Worm (Caenorhabditis elegans): ENCODE data around the gene lys-4.

DNA sequence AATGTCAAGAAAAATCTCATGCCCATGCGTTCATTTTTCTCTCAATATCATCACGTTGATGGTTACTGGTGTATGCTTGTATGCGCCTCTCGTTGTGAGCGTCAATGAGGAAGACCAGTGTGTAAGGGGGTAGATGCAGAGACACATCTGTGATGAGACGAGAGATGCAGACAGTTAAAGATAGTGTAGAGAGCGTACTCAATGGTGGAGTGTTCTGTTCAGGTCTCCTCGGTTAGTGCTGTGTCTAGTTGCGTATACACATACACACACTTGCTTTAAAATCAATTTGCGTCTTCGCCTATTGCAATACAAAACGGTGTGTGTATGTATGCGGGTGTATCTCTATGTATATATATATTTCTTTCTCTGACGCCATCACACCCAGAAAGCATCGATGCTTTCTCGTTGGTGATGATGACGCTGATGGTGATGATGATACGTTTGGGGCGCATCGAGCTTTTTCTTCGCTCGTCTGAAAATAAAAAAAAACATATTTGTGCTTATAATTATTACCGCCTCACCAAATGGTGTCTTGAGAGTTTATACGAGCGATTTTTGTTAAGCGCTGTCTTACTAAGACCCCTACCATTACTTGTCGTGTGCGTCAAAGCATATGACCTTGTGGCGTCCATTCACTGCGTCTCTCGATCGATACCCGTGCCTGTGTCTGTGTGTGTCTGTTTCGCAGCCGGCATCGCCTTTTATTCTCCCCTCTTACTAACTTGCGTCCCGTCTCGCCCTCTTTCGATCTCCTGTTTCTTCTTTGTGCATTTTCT, 29.4 kb downstream of the lys-4 start, which contains the start of gene F40F11.3:
- no peak for TF ChIP-seq set-16 (GFP tag; IDR thresholded peaks at IDR 0.05)
- peak; percentile 28 for TF ChIP-seq jun-1 (tag; optimal IDR thresholded peaks at IDR 0.05)
- peak; percentile 62 for TF ChIP-seq daf-19 (GFP tag; conservative IDR thresholded peaks at IDR 0.05)
- TF ChIP-seq fos-1 (tag; optimal IDR thresholded peaks at IDR 0.05) = no peak
- no peak for TF ChIP-seq spr-3 (GFP tag; optimal IDR thresholded peaks at IDR 0.05)
- no peak for TF ChIP-seq ama-1 (optimal IDR thresholded peaks at IDR 0.05)
- peak; percentile 57 for TF ChIP-seq dpl-1 (GFP tag; optimal IDR thresholded peaks at IDR 0.05)
- peak in 1 of 2 experiments; percentile 99 for TF ChIP-seq unc-62 (GFP tag; optimal IDR thresholded peaks at IDR 0.05 in 1 of 2)
- no peak for TF ChIP-seq unc-62 (tag; optimal IDR thresholded peaks at IDR 0.05)

Measured in whole organism, L4 larva.